Worm (Caenorhabditis elegans): ENCODE results near the gene fmo-5.

The fmo-5 gene

ce11 chrV:903460-903859 is at the start of gene fmo-5:
TSS of gene fmo-5 (minus strand) at chrV:903665.
- TF ChIP-seq hlh-4 (tag; optimal IDR thresholded peaks at IDR 0.05) (no peak), nhr-237 (tag; optimal IDR thresholded peaks at IDR 0.05) (no peak), nhr-12 (tag; optimal IDR thresholded peaks at IDR 0.05) (no peak), swsn-7 (tag; optimal IDR thresholded peaks at IDR 0.05) (no peak), lin-39 (tag; optimal IDR thresholded peaks at IDR 0.05) (no peak), pqm-1 (tag; optimal IDR thresholded peaks at IDR 0.05) (no peak), fkh-4 (tag; optimal IDR thresholded peaks at IDR 0.05; ENCODE audit: borderline replicate concordance) (no peak), rnt-1 (tag; optimal IDR thresholded peaks at IDR 0.05) (peak; percentile 46), elt-2 (tag; optimal IDR thresholded peaks at IDR 0.05) (peak; percentile 49), xbp-1 (tag; optimal IDR thresholded peaks at IDR 0.05) (no peak), nhr-19 (GFP tag; conservative IDR thresholded peaks at IDR 0.05) (no peak), mab-9 (GFP tag; IDR thresholded peaks at IDR 0.05) (no peak), zip-4 (GFP tag; optimal IDR thresholded peaks at IDR 0.05) (no peak), egl-13 (tag; optimal IDR thresholded peaks at IDR 0.05) (no peak), nhr-76 (tag; optimal IDR thresholded peaks at IDR 0.05) (no peak), sptf-1 (tag; optimal IDR thresholded peaks at IDR 0.05) (no peak), nhr-71 (tag; optimal IDR thresholded peaks at IDR 0.05) (no peak), nhr-11 (tag; optimal IDR thresholded peaks at IDR 0.05) (no peak), hpl-2 (GFP tag; optimal IDR thresholded peaks at IDR 0.05) (no peak), mep-1 (tag; optimal IDR thresholded peaks at IDR 0.05) (no peak), nhr-84 (tag; optimal IDR thresholded peaks at IDR 0.05) (no peak), elt-3 (tag; optimal IDR thresholded peaks at IDR 0.05) (peak in 3 of 6 experiments; percentile 18 to 60 (median 42)), unc-86 (tag; optimal IDR thresholded peaks at IDR 0.05) (no peak), zag-1 (tag; optimal IDR thresholded peaks at IDR 0.05) (no peak), nhr-85 (tag) (peak; percentile 73), Y116A8C.19 (tag; optimal IDR thresholded peaks at IDR 0.05; ENCODE audit: borderline replicate concordance) (no peak), fkh-10 (GFP tag; optimal IDR thresholded peaks at IDR 0.05) (no peak), lin-14 (GFP tag; optimal IDR thresholded peaks at IDR 0.05) (no peak), lin-13 (GFP tag; optimal IDR thresholded peaks at IDR 0.05) (no peak), sox-4 (tag; optimal IDR thresholded peaks at IDR 0.05) (no peak), C16A3.4 (tag; optimal IDR thresholded peaks at IDR 0.05) (no peak), nhr-90 (tag; optimal IDR thresholded peaks at IDR 0.05; ENCODE audit: poor library complexity) (peak; percentile 66), ztf-4 (tag; optimal IDR thresholded peaks at IDR 0.05) (peak; percentile 1), unc-130 (tag; optimal IDR thresholded peaks at IDR 0.05) (no peak), grh-1 (GFP tag; IDR thresholded peaks at IDR 0.05) (0 out of 2 replicates have a peak, but pooled peaks have one; percentile 35), lir-3 (tag; optimal IDR thresholded peaks at IDR 0.05; ENCODE audit: poor library complexity) (no peak), ceh-8 (GFP tag; optimal IDR thresholded peaks at IDR 0.05) (no peak), ceh-82 (tag; optimal IDR thresholded peaks at IDR 0.05) (no peak), tbx-2 (tag; optimal IDR thresholded peaks at IDR 0.05) (peak; percentile 48), C04F5.9 (tag; optimal IDR thresholded peaks at IDR 0.05) (no peak), F16B12.6 (tag; optimal IDR thresholded peaks at IDR 0.05) (peak; percentile 15), snu-23 (GFP tag; optimal IDR thresholded peaks at IDR 0.05) (peak; percentile 64), unc-30 (tag; optimal IDR thresholded peaks at IDR 0.05) (no peak), lin-35 (GFP tag; optimal IDR thresholded peaks at IDR 0.05) (peak; percentile 48 to 78), efl-1 (optimal IDR thresholded peaks at IDR 0.05) (peak; percentile 42 to 65), efl-1 (GFP tag; optimal IDR thresholded peaks at IDR 0.05 in 1 of 2) (peak; percentile 60 to 97), ets-5 (GFP tag; IDR thresholded peaks at IDR 0.05) (no peak), irx-1 (tag; optimal IDR thresholded peaks at IDR 0.05) (no peak), alr-1 (tag; optimal IDR thresholded peaks at IDR 0.05; ENCODE audit: borderline replicate concordance) (no peak), dsc-1 (tag; optimal IDR thresholded peaks at IDR 0.05) (no peak), isw-1 (GFP tag; IDR thresholded peaks at IDR 0.05) (no peak), unc-62 (GFP tag; optimal IDR thresholded peaks at IDR 0.05) (no peak), snpc-4 (tag; optimal IDR thresholded peaks at IDR 0.05) (no peak), mdl-1 (tag; optimal IDR thresholded peaks at IDR 0.05) (peak in 1 of 2 experiments; percentile 73)

Data from whole organism, L1 larva.